ENCODE assay signal across 1 fruit fly cellular context in genomic region chrX:6278879-6279628, dm6.
TF ChIP-seq lines count a peak whose summit lies in the region.

No protein-coding gene starts in this region.

TF ChIP-seq in whole organism, embryonic, 481 proteins besides CTCF, POLR2A, EP300 and RAD21 (continued from another document and continues in another):
- TF ChIP-seq B-H1 (GFP tag; IDR thresholded peaks at IDR 0.05; lab: Robert Waterston, UW), result no peak
- TF ChIP-seq CG2889 (GFP tag; IDR thresholded peaks at IDR 0.05; lab: Robert Waterston, UW), result no peak
- TF ChIP-seq Xbp1 (GFP tag; optimal IDR thresholded peaks at IDR 0.05; lab: Kevin White, UChicago), result no peak
- TF ChIP-seq kay (GFP tag; optimal IDR thresholded peaks at IDR 0.05; lab: Kevin White, UChicago), result peak; percentile 36
- peak; percentile 17 for TF ChIP-seq CG13894 (tag; optimal IDR thresholded peaks at IDR 0.05; lab: Kevin White, UChicago)
- TF ChIP-seq CG1792 (GFP tag; optimal IDR thresholded peaks at IDR 0.05; lab: Kevin White, UChicago), result no peak
- no peak for TF ChIP-seq Gsc (GFP tag; IDR thresholded peaks at IDR 0.05; lab: Robert Waterston, UW)
- no peak for TF ChIP-seq ftz-f1 (GFP tag; optimal IDR thresholded peaks at IDR 0.05; lab: Kevin White, UChicago)
- no peak for TF ChIP-seq CG7963 (GFP tag; IDR thresholded peaks at IDR 0.05; lab: Robert Waterston, UW; ENCODE audit: partially characterized antibody)
- no peak for TF ChIP-seq NK7.1 (GFP tag; optimal IDR thresholded peaks at IDR 0.05; lab: Kevin White, UChicago)
- TF ChIP-seq dpn (GFP tag; optimal IDR thresholded peaks at IDR 0.05; lab: Kevin White, UChicago), result no peak
- TF ChIP-seq ro (GFP tag; IDR thresholded peaks at IDR 0.05; lab: Robert Waterston, UW), result no peak
- TF ChIP-seq cato (GFP tag; optimal IDR thresholded peaks at IDR 0.05; lab: Kevin White, UChicago; ENCODE audit: borderline replicate concordance), result no peak
- TF ChIP-seq hb (GFP tag; IDR thresholded peaks at IDR 0.05; lab: Robert Waterston, UW; ENCODE audit: partially characterized antibody), result no peak
- TF ChIP-seq CG12769 (tag; optimal IDR thresholded peaks at IDR 0.05; lab: Kevin White, UChicago), result no peak
- peak; percentile 35; the same call in 1 of the 2 replicates for TF ChIP-seq Bgb (GFP tag; IDR thresholded peaks at IDR 0.05; lab: Robert Waterston, UW; ENCODE audit: partially characterized antibody)
- TF ChIP-seq Opbp (GFP tag; IDR thresholded peaks at IDR 0.05; lab: Robert Waterston, UW; ENCODE audit: partially characterized antibody), result peak; percentile 13; the same call in 1 of the 3 replicates
- TF ChIP-seq fd96Cb (tag; optimal IDR thresholded peaks at IDR 0.05; lab: Kevin White, UChicago), result no peak
- no peak for TF ChIP-seq pros (GFP tag; optimal IDR thresholded peaks at IDR 0.05; lab: Kevin White, UChicago)
- TF ChIP-seq CG2678 (tag; optimal IDR thresholded peaks at IDR 0.05; lab: Kevin White, UChicago), result no peak
- peak; percentile 58 for TF ChIP-seq CG12659 (GFP tag; optimal IDR thresholded peaks at IDR 0.05; lab: Kevin White, UChicago)
- no peak for TF ChIP-seq sima (GFP tag; optimal IDR thresholded peaks at IDR 0.05; lab: Kevin White, UChicago)
- TF ChIP-seq sim (GFP tag; IDR thresholded peaks at IDR 0.05; lab: Robert Waterston, UW), result no peak
- TF ChIP-seq CG17328 (GFP tag; IDR thresholded peaks at IDR 0.05; lab: Robert Waterston, UW), result no peak
- no peak for TF ChIP-seq CG5953 (GFP tag; IDR thresholded peaks at IDR 0.05; lab: Robert Waterston, UW)
- no peak for TF ChIP-seq CG17912 (GFP tag; optimal IDR thresholded peaks at IDR 0.05; lab: Kevin White, UChicago)
- no peak for TF ChIP-seq fd102C (GFP tag; optimal IDR thresholded peaks at IDR 0.05; lab: Kevin White, UChicago)
- TF ChIP-seq Sox100B (GFP tag; optimal IDR thresholded peaks at IDR 0.05; lab: Kevin White, UChicago), result no peak
- TF ChIP-seq klu (GFP tag; IDR thresholded peaks at IDR 0.05; lab: Robert Waterston, UW), result no peak
- TF ChIP-seq Dp (GFP tag; optimal IDR thresholded peaks at IDR 0.05; lab: Kevin White, UChicago), result no peak
- no peak for TF ChIP-seq Adf1 (GFP tag; IDR thresholded peaks at IDR 0.05; lab: Robert Waterston, UW)
- TF ChIP-seq Taf1 (GFP tag; IDR thresholded peaks at IDR 0.05; lab: Robert Waterston, UW), result no peak
- no peak for TF ChIP-seq vfl (GFP tag; optimal IDR thresholded peaks at IDR 0.05; lab: Kevin White, UChicago)
- TF ChIP-seq Kr (GFP tag; optimal IDR thresholded peaks at IDR 0.05; lab: Kevin White, UChicago), result no peak
- TF ChIP-seq grn (GFP tag; optimal IDR thresholded peaks at IDR 0.05; lab: Kevin White, UChicago), result no peak
- no peak for TF ChIP-seq CG5180 (GFP tag; optimal IDR thresholded peaks at IDR 0.05; lab: Kevin White, UChicago)
- TF ChIP-seq CG9817 (tag; optimal IDR thresholded peaks at IDR 0.05; lab: Kevin White, UChicago), result no peak
- TF ChIP-seq br (optimal IDR thresholded peaks at IDR 0.05; lab: Kevin White, UChicago), result no peak
- no peak for TF ChIP-seq CG4730 (GFP tag; IDR thresholded peaks at IDR 0.05; lab: Robert Waterston, UW)
- peak; percentile 89 for TF ChIP-seq gsb-n (tag; optimal IDR thresholded peaks at IDR 0.05; lab: Kevin White, UChicago)
- peak; percentile 58 for TF ChIP-seq Deaf1 (tag; optimal IDR thresholded peaks at IDR 0.05; lab: Kevin White, UChicago)
- no peak for TF ChIP-seq CG2202 (tag; optimal IDR thresholded peaks at IDR 0.05; lab: Kevin White, UChicago)
- no peak for TF ChIP-seq pum (GFP tag; optimal IDR thresholded peaks at IDR 0.05; lab: Kevin White, UChicago)
- TF ChIP-seq ATbp (GFP tag; optimal IDR thresholded peaks at IDR 0.05; lab: Kevin White, UChicago), result no peak
- TF ChIP-seq crc (GFP tag; optimal IDR thresholded peaks at IDR 0.05; lab: Kevin White, UChicago), result no peak
- TF ChIP-seq zen (tag; optimal IDR thresholded peaks at IDR 0.05; lab: Kevin White, UChicago), result no peak
- TF ChIP-seq CG9797 (GFP tag; optimal IDR thresholded peaks at IDR 0.05; lab: Kevin White, UChicago), result peak; percentile 44
- peak; percentile 46 for TF ChIP-seq CG9727 (GFP tag; optimal IDR thresholded peaks at IDR 0.05; lab: Kevin White, UChicago)
- TF ChIP-seq gce (GFP tag; IDR thresholded peaks at IDR 0.05; lab: Robert Waterston, UW), result no peak
- TF ChIP-seq NfI (GFP tag; optimal IDR thresholded peaks at IDR 0.05; lab: Kevin White, UChicago), result no peak
- no peak for TF ChIP-seq Dfd (GFP tag; optimal IDR thresholded peaks at IDR 0.05; lab: Kevin White, UChicago)
- no peak for TF ChIP-seq CG3065 (GFP tag; optimal IDR thresholded peaks at IDR 0.05; lab: Kevin White, UChicago)
- no peak for TF ChIP-seq hth (optimal IDR thresholded peaks at IDR 0.05; lab: Kevin White, UChicago)
- TF ChIP-seq tll (GFP tag; optimal IDR thresholded peaks at IDR 0.05; lab: Kevin White, UChicago), result peak in 1 of 2 experiments; percentile 9
- TF ChIP-seq CG12942 (GFP tag; optimal IDR thresholded peaks at IDR 0.05; lab: Kevin White, UChicago), result no peak
- TF ChIP-seq pfk (GFP tag; optimal IDR thresholded peaks at IDR 0.05; lab: Kevin White, UChicago), result no peak
- TF ChIP-seq HLH54F (GFP tag; optimal IDR thresholded peaks at IDR 0.05; lab: Kevin White, UChicago), result no peak
- TF ChIP-seq NFAT (GFP tag; IDR thresholded peaks at IDR 0.05; lab: Robert Waterston, UW), result no peak
- TF ChIP-seq jumu (GFP tag; optimal IDR thresholded peaks at IDR 0.05; lab: Kevin White, UChicago), result no peak
- TF ChIP-seq maf-S (GFP tag; optimal IDR thresholded peaks at IDR 0.05; lab: Kevin White, UChicago), result peak; percentile 1
- TF ChIP-seq ci (GFP tag; IDR thresholded peaks at IDR 0.05; lab: Robert Waterston, UW), result no peak
- TF ChIP-seq CG3281 (GFP tag; optimal IDR thresholded peaks at IDR 0.05; lab: Kevin White, UChicago), result peak; percentile 10
- TF ChIP-seq CG10654 (GFP tag; optimal IDR thresholded peaks at IDR 0.05; lab: Kevin White, UChicago), result no peak
- TF ChIP-seq abd-A (tag; optimal IDR thresholded peaks at IDR 0.05; lab: Kevin White, UChicago), result peak; percentile 43
- no peak for TF ChIP-seq CG13424 (tag; optimal IDR thresholded peaks at IDR 0.05; lab: Kevin White, UChicago)
- peak; percentile 37; the same call in 1 of the 2 replicates for TF ChIP-seq bbx (GFP tag; IDR thresholded peaks at IDR 0.05; lab: Robert Waterston, UW; ENCODE audit: partially characterized antibody)
- TF ChIP-seq Chrac-16 (GFP tag; optimal IDR thresholded peaks at IDR 0.05; lab: Kevin White, UChicago), result no peak
- no peak for TF ChIP-seq CG17612 (GFP tag; IDR thresholded peaks at IDR 0.05; lab: Robert Waterston, UW)
- TF ChIP-seq Hmr (GFP tag; optimal IDR thresholded peaks at IDR 0.05; lab: Kevin White, UChicago), result no peak
- TF ChIP-seq Asciz (GFP tag; optimal IDR thresholded peaks at IDR 0.05; lab: Kevin White, UChicago), result no peak
- no peak for TF ChIP-seq CG6683 (GFP tag; optimal IDR thresholded peaks at IDR 0.05; lab: Kevin White, UChicago)
- TF ChIP-seq Dip3 (GFP tag; optimal IDR thresholded peaks at IDR 0.05; lab: Kevin White, UChicago), result no peak
- TF ChIP-seq dysf (GFP tag; IDR thresholded peaks at IDR 0.05; lab: Robert Waterston, UW), result no peak
- no peak for TF ChIP-seq CG6791 (GFP tag; IDR thresholded peaks at IDR 0.05; lab: Robert Waterston, UW; ENCODE audit: partially characterized antibody)
- no peak for TF ChIP-seq CG4404 (GFP tag; IDR thresholded peaks at IDR 0.05; lab: Robert Waterston, UW)
- no peak for TF ChIP-seq CrebB (tag; optimal IDR thresholded peaks at IDR 0.05; lab: Kevin White, UChicago)
- no peak for TF ChIP-seq Atf3 (GFP tag; optimal IDR thresholded peaks at IDR 0.05; lab: Kevin White, UChicago)
- peak; percentile 34 for TF ChIP-seq scrt (GFP tag; optimal IDR thresholded peaks at IDR 0.05; lab: Kevin White, UChicago)
- peak; percentile 36 for TF ChIP-seq Side (GFP tag; optimal IDR thresholded peaks at IDR 0.05; lab: Kevin White, UChicago)
- TF ChIP-seq org-1 (GFP tag; optimal IDR thresholded peaks at IDR 0.05; lab: Kevin White, UChicago), result peak; percentile 6
- no peak for TF ChIP-seq CG33557 (GFP tag; optimal IDR thresholded peaks at IDR 0.05; lab: Kevin White, UChicago)
- TF ChIP-seq Camta (GFP tag; optimal IDR thresholded peaks at IDR 0.05; lab: Kevin White, UChicago), result peak; percentile 41
- no peak for TF ChIP-seq CG31388 (GFP tag; optimal IDR thresholded peaks at IDR 0.05; lab: Kevin White, UChicago)
- TF ChIP-seq twi (tag; optimal IDR thresholded peaks at IDR 0.05; lab: Kevin White, UChicago), result peak; percentile 55
- no peak for TF ChIP-seq tin (GFP tag; optimal IDR thresholded peaks at IDR 0.05; lab: Kevin White, UChicago)
- no peak for TF ChIP-seq CG18476 (GFP tag; optimal IDR thresholded peaks at IDR 0.05; lab: Kevin White, UChicago)
- TF ChIP-seq CG18764 (GFP tag; optimal IDR thresholded peaks at IDR 0.05; lab: Kevin White, UChicago), result no peak
- TF ChIP-seq cas (GFP tag; IDR thresholded peaks at IDR 0.05; lab: Robert Waterston, UW), result no peak
- TF ChIP-seq CG6654 (GFP tag; optimal IDR thresholded peaks at IDR 0.05; lab: Kevin White, UChicago), result no peak
- TF ChIP-seq Aef1 (GFP tag; IDR thresholded peaks at IDR 0.05; lab: Robert Waterston, UW), result no peak
- no peak for TF ChIP-seq CG13123 (GFP tag; optimal IDR thresholded peaks at IDR 0.05; lab: Kevin White, UChicago)
- TF ChIP-seq bsh (GFP tag; optimal IDR thresholded peaks at IDR 0.05; lab: Kevin White, UChicago), result no peak
- no peak for TF ChIP-seq CG17802 (tag; optimal IDR thresholded peaks at IDR 0.05; lab: Kevin White, UChicago)
- peak; percentile 24 for TF ChIP-seq CG15514 (GFP tag; optimal IDR thresholded peaks at IDR 0.05; lab: Kevin White, UChicago)
- TF ChIP-seq CG17186 (GFP tag; optimal IDR thresholded peaks at IDR 0.05; lab: Kevin White, UChicago), result no peak
- TF ChIP-seq Lpt (GFP tag; optimal IDR thresholded peaks at IDR 0.05; lab: Kevin White, UChicago), result no peak
- TF ChIP-seq gt (GFP tag; IDR thresholded peaks at IDR 0.05; lab: Robert Waterston, UW), result no peak
- peak; percentile 1 for TF ChIP-seq chn (GFP tag; optimal IDR thresholded peaks at IDR 0.05; lab: Kevin White, UChicago)
- no peak for TF ChIP-seq CG7786 (GFP tag; optimal IDR thresholded peaks at IDR 0.05; lab: Kevin White, UChicago)
- TF ChIP-seq CG4820 (GFP tag; optimal IDR thresholded peaks at IDR 0.05; lab: Kevin White, UChicago), result no peak
- TF ChIP-seq crol (GFP tag; IDR thresholded peaks at IDR 0.05; lab: Robert Waterston, UW), result no peak
- TF ChIP-seq CG7271 (tag; optimal IDR thresholded peaks at IDR 0.05; lab: Kevin White, UChicago), result no peak
- TF ChIP-seq HLHmδ (GFP tag; optimal IDR thresholded peaks at IDR 0.05; lab: Kevin White, UChicago), result no peak
- peak; percentile 40 for TF ChIP-seq kni (GFP tag; optimal IDR thresholded peaks at IDR 0.05; lab: Kevin White, UChicago)
- no peak for TF ChIP-seq Bteb2 (GFP tag; optimal IDR thresholded peaks at IDR 0.05; lab: Kevin White, UChicago)
- no peak for TF ChIP-seq Usf (GFP tag; optimal IDR thresholded peaks at IDR 0.05; lab: Kevin White, UChicago)
- TF ChIP-seq Sry-β (GFP tag; optimal IDR thresholded peaks at IDR 0.05; lab: Kevin White, UChicago), result no peak
- TF ChIP-seq kah (GFP tag; optimal IDR thresholded peaks at IDR 0.05; lab: Kevin White, UChicago), result peak; percentile 7
- peak; percentile 96 for TF ChIP-seq MESR4 (GFP tag; optimal IDR thresholded peaks at IDR 0.05; lab: Kevin White, UChicago)
- TF ChIP-seq emc (GFP tag; optimal IDR thresholded peaks at IDR 0.05; lab: Kevin White, UChicago), result no peak
- no peak for TF ChIP-seq CG4328 (GFP tag; optimal IDR thresholded peaks at IDR 0.05; lab: Kevin White, UChicago)
- no peak for TF ChIP-seq pnt (GFP tag; optimal IDR thresholded peaks at IDR 0.05; lab: Kevin White, UChicago)
- peak; percentile 26; the same call in 1 of the 2 replicates for TF ChIP-seq amos (GFP tag; IDR thresholded peaks at IDR 0.05; lab: Robert Waterston, UW; ENCODE audit: partially characterized antibody)
- TF ChIP-seq Hsf (GFP tag; optimal IDR thresholded peaks at IDR 0.05; lab: Kevin White, UChicago), result no peak
- no peak for TF ChIP-seq ken (GFP tag; IDR thresholded peaks at IDR 0.05; lab: Robert Waterston, UW)
- TF ChIP-seq Dip2 (GFP tag; IDR thresholded peaks at IDR 0.05; lab: Robert Waterston, UW), result no peak
- peak; percentile 26 for TF ChIP-seq CG3163 (GFP tag; optimal IDR thresholded peaks at IDR 0.05; lab: Kevin White, UChicago)
- no peak for TF ChIP-seq CG10147 (GFP tag; optimal IDR thresholded peaks at IDR 0.05; lab: Kevin White, UChicago)
- TF ChIP-seq CG13624 (GFP tag; optimal IDR thresholded peaks at IDR 0.05; lab: Kevin White, UChicago), result peak; percentile 94
- peak; percentile 46; the same call in 2 of the 4 replicates for TF ChIP-seq Dll (GFP tag; IDR thresholded peaks at IDR 0.05; lab: Robert Waterston, UW; ENCODE audit: partially characterized antibody)
- TF ChIP-seq schlank (tag; optimal IDR thresholded peaks at IDR 0.05; lab: Kevin White, UChicago), result no peak
- peak; percentile 58 for TF ChIP-seq CG10543 (GFP tag; optimal IDR thresholded peaks at IDR 0.05; lab: Kevin White, UChicago)
- 0 out of 2 replicates have a peak, but pooled peaks have one; percentile 16 for TF ChIP-seq HLH3B (GFP tag; IDR thresholded peaks at IDR 0.05; lab: Robert Waterston, UW)
- peak; percentile 14 for TF ChIP-seq repo (GFP tag; optimal IDR thresholded peaks at IDR 0.05; lab: Kevin White, UChicago)
- TF ChIP-seq fd64A (GFP tag; optimal IDR thresholded peaks at IDR 0.05; lab: Kevin White, UChicago), result no peak
- no peak for TF ChIP-seq az2 (GFP tag; optimal IDR thresholded peaks at IDR 0.05; lab: Kevin White, UChicago)
- no peak for TF ChIP-seq pita (GFP tag; optimal IDR thresholded peaks at IDR 0.05; lab: Kevin White, UChicago)
- TF ChIP-seq tna (GFP tag; IDR thresholded peaks at IDR 0.05; lab: Robert Waterston, UW; ENCODE audit: partially characterized antibody), result 0 out of 2 replicates have a peak, but pooled peaks have one; percentile 30
- TF ChIP-seq Hr78 (GFP tag; optimal IDR thresholded peaks at IDR 0.05; lab: Kevin White, UChicago), result no peak
- peak; percentile 29 for TF ChIP-seq NC2β (GFP tag; optimal IDR thresholded peaks at IDR 0.05; lab: Kevin White, UChicago)
- TF ChIP-seq HHEX (GFP tag; optimal IDR thresholded peaks at IDR 0.05; lab: Kevin White, UChicago), result peak; percentile 37
- no peak for TF ChIP-seq CG16779 (GFP tag; IDR thresholded peaks at IDR 0.05; lab: Robert Waterston, UW)
- TF ChIP-seq Max (GFP tag; optimal IDR thresholded peaks at IDR 0.05; lab: Kevin White, UChicago), result no peak
- no peak for TF ChIP-seq peb (GFP tag; IDR thresholded peaks at IDR 0.05; lab: Robert Waterston, UW)
- no peak for TF ChIP-seq Doc2 (GFP tag; IDR thresholded peaks at IDR 0.05; lab: Robert Waterston, UW)
- no peak for TF ChIP-seq shn (GFP tag; optimal IDR thresholded peaks at IDR 0.05; lab: Kevin White, UChicago)
- TF ChIP-seq sens-2 (GFP tag; IDR thresholded peaks at IDR 0.05; lab: Robert Waterston, UW), result no peak
